Worm (Caenorhabditis elegans): Measurements from ENCODE around the gene srv-12.
A peak's percentile ranks its signal among the peaks of the same experiment; 100 is the strongest.
"Not testable (repeated sequence)": the region's sequence is repeated elsewhere in the genome, so short reads cannot be mapped to it uniquely, and the experiment has no call there.

srv-12 gene

ce11 chrIV:10036966-10037365 is 16.5 kb downstream of the srv-12 start, which contains the start of gene F44D12.10:
F44D12.10 (minus strand) TSS chrIV:10037066.
- TF ChIP-seq nhr-237 (tag; optimal IDR thresholded peaks at IDR 0.05) (no peak), tbx-2 (tag; optimal IDR thresholded peaks at IDR 0.05) (no peak), unc-39 (tag; optimal IDR thresholded peaks at IDR 0.05) (no peak), ceh-16 (tag; optimal IDR thresholded peaks at IDR 0.05) (no peak), mdl-1 (tag; optimal IDR thresholded peaks at IDR 0.05) (no peak), daf-12 (tag; optimal IDR thresholded peaks at IDR 0.05) (no peak)

ce11 chrIV:10033053-10033452 is 20.4 kb downstream of the srv-12 start, which contains the start of gene F44D12.6:
F44D12.6 (plus strand) TSS chrIV:10033353.
- TF ChIP-seq ceh-16 (tag; optimal IDR thresholded peaks at IDR 0.05), result no peak

- not testable (repeated sequence) for TF ChIP-seq nhr-77, ceh-16, fos-1 (tag; optimal IDR thresholded peaks at IDR 0.05)
Observed at ce11 chrIV:10028779-10029178, 24.7 kb downstream of the srv-12 start, which contains the start of the genes F44D12.16 and msd-2. F44D12.16 (plus strand) TSS chrIV:10029079. msd-2 (plus strand) TSS chrIV:10029083.

- no peak for TF ChIP-seq nhr-237 (tag; optimal IDR thresholded peaks at IDR 0.05)
- no peak for TF ChIP-seq elt-1 (tag; optimal IDR thresholded peaks at IDR 0.05)
- no peak for TF ChIP-seq tbx-2 (tag; optimal IDR thresholded peaks at IDR 0.05)
Observed at ce11 chrIV:10027566-10027965, 25.9 kb downstream of the srv-12 start, which contains the start of gene gipc-2. gipc-2 (minus strand) TSS chrIV:10027666.

ce11 chrIV:10026129-10026528 is 27.3 kb downstream of the srv-12 start:
- no peak for TF ChIP-seq tbx-2 (tag; optimal IDR thresholded peaks at IDR 0.05)
- TF ChIP-seq R02D3.7 (tag; optimal IDR thresholded peaks at IDR 0.05), result no peak
- TF ChIP-seq ama-1 (optimal IDR thresholded peaks at IDR 0.05), result no peak
- no peak for TF ChIP-seq aly-2 (tag; optimal IDR thresholded peaks at IDR 0.05)
- no peak for TF ChIP-seq elt-3 (tag; optimal IDR thresholded peaks at IDR 0.05)
- TF ChIP-seq jun-1 (tag; optimal IDR thresholded peaks at IDR 0.05), result no peak
- TF ChIP-seq daf-12 (tag; optimal IDR thresholded peaks at IDR 0.05), result no peak
- TF ChIP-seq ZK546.5 (tag; optimal IDR thresholded peaks at IDR 0.05), result no peak
- no peak for TF ChIP-seq fkh-2 (tag; optimal IDR thresholded peaks at IDR 0.05)

- TF ChIP-seq nhr-25 (tag; optimal IDR thresholded peaks at IDR 0.05) (no peak), unc-39 (tag; optimal IDR thresholded peaks at IDR 0.05) (no peak), ztf-11 (tag; optimal IDR thresholded peaks at IDR 0.05) (no peak), snpc-4 (tag; optimal IDR thresholded peaks at IDR 0.05) (no peak), lin-39 (tag; optimal IDR thresholded peaks at IDR 0.05) (no peak)
Observed at ce11 chrIV:10022991-10023390, 30.5 kb downstream of the srv-12 start, which contains the start of gene F44D12.8. F44D12.8 (plus strand) TSS chrIV:10023291.

- TF ChIP-seq ceh-82 (tag; optimal IDR thresholded peaks at IDR 0.05) (no peak), elt-2 (tag; optimal IDR thresholded peaks at IDR 0.05) (no peak), nhr-12 (tag; optimal IDR thresholded peaks at IDR 0.05) (no peak), R02D3.7 (tag; optimal IDR thresholded peaks at IDR 0.05) (no peak), hmg-11 (tag; optimal IDR thresholded peaks at IDR 0.05) (no peak), ZK546.5 (tag; optimal IDR thresholded peaks at IDR 0.05) (no peak), mdl-1 (tag; optimal IDR thresholded peaks at IDR 0.05) (no peak), pha-4 (tag; optimal IDR thresholded peaks at IDR 0.05) (no peak), lin-15B (tag; optimal IDR thresholded peaks at IDR 0.05) (no peak)
Observed at ce11 chrIV:10021283-10021682, 32.2 kb downstream of the srv-12 start, which contains the start of gene F44D12.19. F44D12.19 (plus strand) TSS chrIV:10021583.

- TF ChIP-seq pqm-1 (tag; optimal IDR thresholded peaks at IDR 0.05) (peak; percentile 1), nhr-25 (tag; optimal IDR thresholded peaks at IDR 0.05) (no peak), pha-4 (tag; optimal IDR thresholded peaks at IDR 0.05) (peak; percentile 22)
Observed at ce11 chrIV:10017633-10018032, 35.8 kb downstream of the srv-12 start, which contains the start of gene F44D12.2. F44D12.2 (minus strand) TSS chrIV:10017733.

Measured in whole organism, L3 larva.